Worm (Caenorhabditis elegans) whole organism, mixed stage, embryonic: ENCODE measurements around the gene M110.7.

Experiments used
- M03D4.4 ChIP-seq: sonication (generic microtip); optimal IDR thresholded peaks from 2 replicates; lab custom pipeline; 2017; ENCODE audit warnings: mild to moderate bottlenecking, missing genetic modification characterization, missing compliant biosample characterization
- blmp-1 ChIP-seq: fragments of 150-350 bp; optimal IDR thresholded peaks from 2 replicates; lab custom pipeline; 2014; ENCODE audit warnings: missing biosample characterization, missing genetic modification characterization
- elt-1 ChIP-seq: sonication (generic microtip); optimal IDR thresholded peaks from 2 replicates; lab custom pipeline; 2017; ENCODE audit warnings: missing genetic modification characterization, mild to moderate bottlenecking, missing compliant biosample characterization, antibody characterized with exemption, moderate library complexity, borderline replicate concordance; ENCODE audit not compliant: insufficient read depth
- elt-3 ChIP-seq: fragments of 150-350 bp; optimal IDR thresholded peaks from 2 replicates; lab custom pipeline; 2014; ENCODE audit warnings: missing biosample characterization, missing genetic modification characterization
- hlh-1 ChIP-seq: fragments of 150-350 bp; optimal IDR thresholded peaks from 2 replicates; lab custom pipeline; 2014; ENCODE audit warnings: missing biosample characterization, missing genetic modification reagents, missing genetic modification characterization
- lsy-2 ChIP-seq: fragments of 150-350 bp; optimal IDR thresholded peaks from 2 replicates; lab custom pipeline; 2014; ENCODE audit warnings: missing biosample characterization, missing genetic modification characterization
- nhr-12 ChIP-seq: fragments of 150-350 bp; optimal IDR thresholded peaks from 2 replicates; lab custom pipeline; 2014; ENCODE audit warnings: missing biosample characterization, missing genetic modification characterization
- nhr-76 ChIP-seq: sonication (generic microtip); optimal IDR thresholded peaks from 2 replicates; lab custom pipeline; 2017; ENCODE audit warnings: missing biosample characterization, missing genetic modification characterization
- pha-4 ChIP-seq: fragments of 150-350 bp; optimal IDR thresholded peaks from 2 replicates; lab custom pipeline; 2018; ENCODE audit warnings: missing biosample characterization, missing genetic modification reagents, missing genetic modification characterization
- snpc-4 ChIP-seq: fragments of 150-350 bp; optimal IDR thresholded peaks from 2 replicates; lab custom pipeline; 2014; ENCODE audit warnings: missing biosample characterization, missing genetic modification characterization

DNA sequence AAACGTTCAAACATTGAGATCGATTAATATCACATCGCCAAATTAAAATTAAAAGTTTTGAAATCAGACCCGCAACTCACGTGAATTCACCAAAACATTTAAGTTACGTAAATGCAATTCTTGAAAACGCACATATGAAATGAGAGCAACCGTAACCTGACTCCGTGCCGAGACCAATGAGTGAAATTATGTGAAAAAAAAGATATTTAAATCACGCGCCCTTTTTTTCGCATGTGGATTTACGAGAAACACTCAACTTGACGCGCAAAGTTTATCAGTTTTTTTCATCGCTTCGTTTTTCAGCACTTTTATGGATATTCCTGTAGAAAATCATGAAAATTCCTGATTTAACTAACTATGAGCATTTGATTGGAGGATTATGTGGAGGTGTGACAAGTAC is 43.5 kb downstream of the M110.7 start, which contains the start of the genes gei-14 and slc-25A32:
- no peak for TF ChIP-seq M03D4.4 (tag; lab: Kevin White, UChicago)
- TF ChIP-seq lsy-2 (tag; lab: Kevin White, UChicago) = peak; percentile 70
- TF ChIP-seq hlh-1 (tag; lab: Kevin White, UChicago) = no peak
- no peak for TF ChIP-seq nhr-12 (tag; lab: Kevin White, UChicago)
- no peak for TF ChIP-seq pha-4 (tag; lab: Kevin White, UChicago)
- no peak for TF ChIP-seq snpc-4 (tag; lab: Kevin White, UChicago)
- TF ChIP-seq nhr-76 = no peak
- no peak for TF ChIP-seq elt-3 (tag; lab: Kevin White, UChicago)
- no peak for TF ChIP-seq blmp-1
- no peak for TF ChIP-seq elt-1
